Worm (Caenorhabditis elegans): ENCODE data around the gene npr-39.

The npr-39 gene

ce11 chrV:10023062-10023536 lies 43.8 kb upstream of the npr-39 start (continued):
- TF ChIP-seq tlf-1 (GFP tag; optimal IDR thresholded peaks at IDR 0.05), result peak; percentile 62
- peak; percentile 78 for TF ChIP-seq snpc-1.1 (tag; optimal IDR thresholded peaks at IDR 0.05; ENCODE audit: insufficient read depth)
- TF ChIP-seq lin-54 (GFP tag; optimal IDR thresholded peaks at IDR 0.05), result peak; percentile 49
- peak; percentile 70 for TF ChIP-seq snpc-4 (GFP tag; optimal IDR thresholded peaks at IDR 0.05)
- TF ChIP-seq snpc-4 (tag; optimal IDR thresholded peaks at IDR 0.05), result peak in 3 of 4 experiments; percentile 17 to 69 (median 41)
- peak in 1 of 3 experiments; percentile 20 for TF ChIP-seq lin-35 (GFP tag; optimal IDR thresholded peaks at IDR 0.05)
- TF ChIP-seq F55B11.4 (tag; optimal IDR thresholded peaks at IDR 0.05; ENCODE audit: borderline replicate concordance, insufficient read depth), result no peak
- no peak for TF ChIP-seq ccch-3 (GFP tag; optimal IDR thresholded peaks at IDR 0.05)
- TF ChIP-seq rec-8 (tag; optimal IDR thresholded peaks at IDR 0.05), result peak in 1 of 2 experiments; percentile 61
- no peak for TF ChIP-seq ceh-58 (GFP tag; IDR thresholded peaks at IDR 0.05)
- TF ChIP-seq snpc-1.3 (tag; optimal IDR thresholded peaks at IDR 0.05; ENCODE audit: insufficient read depth), result peak; percentile 88
- TF ChIP-seq repo-1 (tag; optimal IDR thresholded peaks at IDR 0.05), result peak; percentile 66
- no peak for TF ChIP-seq let-607 (tag; optimal IDR thresholded peaks at IDR 0.05)
- TF ChIP-seq D2030.7 (GFP tag; IDR thresholded peaks at IDR 0.05), result peak; percentile 93
- TF ChIP-seq F23B12.7 (tag; optimal IDR thresholded peaks at IDR 0.05; ENCODE audit: insufficient read depth), result peak; percentile 58
- TF ChIP-seq tbp1 (GFP tag; optimal IDR thresholded peaks at IDR 0.05), result peak; percentile 55
- TF ChIP-seq hmg-20 (GFP tag; IDR thresholded peaks at IDR 0.05), result no peak
- TF ChIP-seq ceh-91 (GFP tag; IDR thresholded peaks at IDR 0.05), result peak; percentile 41
- TF ChIP-seq nhr-179 (tag; optimal IDR thresholded peaks at IDR 0.05), result no peak
- peak; percentile 59; the same call in 1 of the 2 replicates for TF ChIP-seq B0019.2 (GFP tag; conservative IDR thresholded peaks at IDR 0.05)
- peak; percentile 78; the same call in 1 of the 2 replicates for TF ChIP-seq attf-6 (GFP tag; IDR thresholded peaks at IDR 0.05)
- TF ChIP-seq F22D6.2 (tag; optimal IDR thresholded peaks at IDR 0.05), result no peak
- 0 out of 2 replicates have a peak, but pooled peaks have one; percentile 7 for TF ChIP-seq F33H1.4 (GFP tag; IDR thresholded peaks at IDR 0.05)
- TF ChIP-seq ztf-28 (GFP tag; IDR thresholded peaks at IDR 0.05), result no peak

- TF ChIP-seq lsl-1 (GFP tag; optimal IDR thresholded peaks at IDR 0.05), result no peak
- no peak for TF ChIP-seq bed-2 (GFP tag; IDR thresholded peaks at IDR 0.05)
- TF ChIP-seq hlh-26 (GFP tag; conservative IDR thresholded peaks at IDR 0.05), result no peak
Observed at ce11 chrV:10030992-10031383, 35.9 kb upstream of the npr-39 start, which contains the start of gene acl-2. Gene acl-2 (minus strand): TSS chrV:10031092.

ce11 chrV:10031384-10032171 lies 35.3 kb upstream of the npr-39 start:
- TF ChIP-seq madf-10 (tag; optimal IDR thresholded peaks at IDR 0.05), result no peak
- TF ChIP-seq ceh-79 (tag; optimal IDR thresholded peaks at IDR 0.05), result no peak
- TF ChIP-seq unc-62 (GFP tag; optimal IDR thresholded peaks at IDR 0.05), result no peak
- TF ChIP-seq rpc-1 (optimal IDR thresholded peaks at IDR 0.05), result no peak
- no peak for TF ChIP-seq rpc-1 (tag; optimal IDR thresholded peaks at IDR 0.05)
- no peak for TF ChIP-seq F10E7.11 (tag; optimal IDR thresholded peaks at IDR 0.05)
- no peak for TF ChIP-seq ceh-27 (GFP tag; optimal IDR thresholded peaks at IDR 0.05)
- TF ChIP-seq dpff-1 (tag; optimal IDR thresholded peaks at IDR 0.05), result no peak
- TF ChIP-seq mxl-1 (tag; optimal IDR thresholded peaks at IDR 0.05), result no peak
- TF ChIP-seq hlh-12 (tag; optimal IDR thresholded peaks at IDR 0.05), result no peak
- TF ChIP-seq repo-1 (tag; optimal IDR thresholded peaks at IDR 0.05), result no peak
- TF ChIP-seq T07F8.4 (tag; optimal IDR thresholded peaks at IDR 0.05), result no peak
- TF ChIP-seq F52B5.7 (tag; optimal IDR thresholded peaks at IDR 0.05), result no peak
- peak; percentile 41 for TF ChIP-seq lin-40 (tag; optimal IDR thresholded peaks at IDR 0.05)
- no peak for TF ChIP-seq cebp-1 (GFP tag; IDR thresholded peaks at IDR 0.05)
- peak; percentile 9 for TF ChIP-seq cebp-1 (tag; optimal IDR thresholded peaks at IDR 0.05)
- no peak for TF ChIP-seq snpc-1.1 (tag; optimal IDR thresholded peaks at IDR 0.05; ENCODE audit: insufficient read depth)
- TF ChIP-seq nhr-90 (tag; optimal IDR thresholded peaks at IDR 0.05), result no peak
- TF ChIP-seq lag-1 (GFP tag; IDR thresholded peaks at IDR 0.05), result no peak
- no peak for TF ChIP-seq B0261.1 (tag; optimal IDR thresholded peaks at IDR 0.05)

Measured in whole organism, young adult.